Fruit fly (Drosophila melanogaster): ENCODE results near the gene CG46383.

CG46383 gene

dm6 chr3R:15965169-15965568 is 14.4 kb upstream of the CG46383 start, which contains the start of the genes CG32856 and Rbf2 (continued):
- peak; percentile 68 for TF ChIP-seq fu2 (GFP tag; optimal IDR thresholded peaks at IDR 0.05)
- no peak for TF ChIP-seq Rx (GFP tag; IDR thresholded peaks at IDR 0.05)
- peak; percentile 29 for TF ChIP-seq pnt (GFP tag; optimal IDR thresholded peaks at IDR 0.05)
- no peak for TF ChIP-seq dati (GFP tag; IDR thresholded peaks at IDR 0.05)
- peak; percentile 49 for TF ChIP-seq jing (GFP tag; optimal IDR thresholded peaks at IDR 0.05)
- TF ChIP-seq CG4707 (GFP tag; optimal IDR thresholded peaks at IDR 0.05), result peak; percentile 50
- TF ChIP-seq br (optimal IDR thresholded peaks at IDR 0.05), result no peak
- peak; percentile 43 for TF ChIP-seq CG11723 (GFP tag; optimal IDR thresholded peaks at IDR 0.05)
- TF ChIP-seq lab (GFP tag; optimal IDR thresholded peaks at IDR 0.05), result no peak
- no peak for TF ChIP-seq CG14965 (GFP tag; optimal IDR thresholded peaks at IDR 0.05; ENCODE audit: borderline replicate concordance)
- no peak for TF ChIP-seq CG4282 (GFP tag; optimal IDR thresholded peaks at IDR 0.05)
- no peak for TF ChIP-seq Dip2 (GFP tag; IDR thresholded peaks at IDR 0.05)
- peak; percentile 69 for TF ChIP-seq ranshi (GFP tag; IDR thresholded peaks at IDR 0.05)
- TF ChIP-seq gsb (GFP tag; IDR thresholded peaks at IDR 0.05), result no peak
- no peak for TF ChIP-seq dimm (GFP tag; IDR thresholded peaks at IDR 0.05)
- peak; percentile 91 for TF ChIP-seq E2f2 (GFP tag; IDR thresholded peaks at IDR 0.05)
- TF ChIP-seq Nf-YA (GFP tag; IDR thresholded peaks at IDR 0.05), result no peak
- no peak for TF ChIP-seq sqz (GFP tag; optimal IDR thresholded peaks at IDR 0.05)
- peak; percentile 86; the same call in 2 of the 3 replicates for TF ChIP-seq Opbp (GFP tag; IDR thresholded peaks at IDR 0.05; ENCODE audit: partially characterized antibody)
- TF ChIP-seq CG1233 (GFP tag; optimal IDR thresholded peaks at IDR 0.05), result no peak
- peak; percentile 6 for TF ChIP-seq schlank (tag; optimal IDR thresholded peaks at IDR 0.05)
- TF ChIP-seq H15 (GFP tag; IDR thresholded peaks at IDR 0.05), result no peak
- TF ChIP-seq CG7963 (GFP tag; IDR thresholded peaks at IDR 0.05; ENCODE audit: partially characterized antibody), result peak; percentile 90
- TF ChIP-seq NC2α (GFP tag; optimal IDR thresholded peaks at IDR 0.05), result no peak
- peak; percentile 28 for TF ChIP-seq gfzf (GFP tag; optimal IDR thresholded peaks at IDR 0.05)
- TF ChIP-seq CG5953 (GFP tag; IDR thresholded peaks at IDR 0.05), result peak; percentile 14; the same call in 1 of the 2 replicates
- TF ChIP-seq ac (GFP tag; optimal IDR thresholded peaks at IDR 0.05), result no peak
- TF ChIP-seq CG1602 (GFP tag; optimal IDR thresholded peaks at IDR 0.05), result peak; percentile 84
- TF ChIP-seq CG4404 (GFP tag; IDR thresholded peaks at IDR 0.05), result no peak
- TF ChIP-seq CG13296 (GFP tag; optimal IDR thresholded peaks at IDR 0.05), result peak; percentile 76
- TF ChIP-seq Ets97D (GFP tag; optimal IDR thresholded peaks at IDR 0.05), result peak; percentile 90
- TF ChIP-seq zfh2 (GFP tag; optimal IDR thresholded peaks at IDR 0.05), result peak; percentile 87
- peak; percentile 41 for TF ChIP-seq CG2129 (GFP tag; IDR thresholded peaks at IDR 0.05; ENCODE audit: partially characterized antibody)
- no peak for TF ChIP-seq eyg (GFP tag; optimal IDR thresholded peaks at IDR 0.05)
- no peak for TF ChIP-seq CG18599 (GFP tag; optimal IDR thresholded peaks at IDR 0.05)
- TF ChIP-seq Nf-YB (GFP tag; optimal IDR thresholded peaks at IDR 0.05), result peak; percentile 64
- TF ChIP-seq Hand (GFP tag; optimal IDR thresholded peaks at IDR 0.05), result peak; percentile 61

dm6 chr3R:15963690-15964281 is 13.0 kb upstream of the CG46383 start, which contains the start of the genes CG4287 and CG5516:
CG4287 (minus strand) TSS chr3R:15963867.
CG5516 (plus strand) TSS chr3R:15963884.
- peak; percentile 25 for TF ChIP-seq chn (GFP tag; optimal IDR thresholded peaks at IDR 0.05)
- no peak for TF ChIP-seq CG12236 (GFP tag; optimal IDR thresholded peaks at IDR 0.05)
- TF ChIP-seq CG32532 (GFP tag; IDR thresholded peaks at IDR 0.05), result no peak
- peak; percentile 30 for TF ChIP-seq HLH54F (GFP tag; optimal IDR thresholded peaks at IDR 0.05)
- peak; percentile 12 for TF ChIP-seq Sin3A (optimal IDR thresholded peaks at IDR 0.05)
- peak; percentile 7 for TF ChIP-seq CG3995 (GFP tag; optimal IDR thresholded peaks at IDR 0.05)
- peak; percentile 25 for TF ChIP-seq ind (GFP tag; optimal IDR thresholded peaks at IDR 0.05)
- no peak for TF ChIP-seq Hr78 (GFP tag; optimal IDR thresholded peaks at IDR 0.05)
- TF ChIP-seq CG12659 (GFP tag; optimal IDR thresholded peaks at IDR 0.05), result peak; percentile 13
- no peak for TF ChIP-seq z (GFP tag; IDR thresholded peaks at IDR 0.05)
- TF ChIP-seq BEAF-32 (GFP tag; optimal IDR thresholded peaks at IDR 0.05), result peak; percentile 56
- no peak; the same call in none of the 3 replicates for TF ChIP-seq HLH4C (GFP tag; IDR thresholded peaks at IDR 0.05; ENCODE audit: partially characterized antibody)
- TF ChIP-seq CG12942 (GFP tag; optimal IDR thresholded peaks at IDR 0.05), result peak; percentile 17
- TF ChIP-seq HmgZ (tag; optimal IDR thresholded peaks at IDR 0.05), result peak; percentile 25
- peak in 1 of 2 experiments; percentile 1 for TF ChIP-seq dpn (GFP tag; optimal IDR thresholded peaks at IDR 0.05)
- peak; percentile 1 for TF ChIP-seq Ets97D (GFP tag; optimal IDR thresholded peaks at IDR 0.05)

All from whole organism, embryonic.